Worm (Caenorhabditis elegans) whole organism, late embryonic: ENCODE data around the gene fbxb-61.

Source experiments
- ama-1 ChIP-seq: fragments of 150-350 bp; optimal IDR thresholded peaks from 2 replicates; lab custom pipeline; 2014
- ceh-18 ChIP-seq: sonication (generic microtip); optimal IDR thresholded peaks from 2 replicates; lab custom pipeline; 2016; ENCODE audit warnings: missing genetic modification characterization, missing compliant biosample characterization
- elt-2 ChIP-seq: sonication (generic microtip); optimal IDR thresholded peaks from 2 replicates; lab custom pipeline; 2016; ENCODE audit warnings: missing genetic modification reagents, missing genetic modification characterization, missing compliant biosample characterization
- gmeb-2 ChIP-seq: sonication (generic microtip); optimal IDR thresholded peaks from 2 replicates; lab custom pipeline; 2016; ENCODE audit warnings: missing genetic modification characterization, inconsistent platforms, missing compliant biosample characterization
- hlh-30 ChIP-seq: sonication (generic microtip); optimal IDR thresholded peaks from 2 replicates; lab custom pipeline; 2017; ENCODE audit warnings: antibody characterized with exemption, missing genetic modification characterization, missing compliant biosample characterization; ENCODE audit not compliant: insufficient read depth
- mec-3 ChIP-seq: sonication (generic microtip); optimal IDR thresholded peaks from 2 replicates; lab custom pipeline; 2016; ENCODE audit warnings: borderline replicate concordance, missing genetic modification characterization, missing compliant biosample characterization
- nfya-1 ChIP-seq: sonication (generic microtip); optimal IDR thresholded peaks from 2 replicates; lab custom pipeline; 2017; ENCODE audit warnings: missing genetic modification characterization, mild to moderate bottlenecking, missing compliant biosample characterization, antibody characterized with exemption, moderate library complexity
- sox-4 ChIP-seq: sonication (generic microtip); optimal IDR thresholded peaks from 2 replicates; lab custom pipeline; 2017; ENCODE audit warnings: mild to moderate bottlenecking, missing genetic modification characterization, inconsistent platforms, missing compliant biosample characterization
- tbx-7 ChIP-seq: sonication (generic microtip); optimal IDR thresholded peaks from 2 replicates; lab custom pipeline; 2016; ENCODE audit warnings: missing genotype, missing genetic modification characterization, missing compliant biosample characterization
- ttx-3 ChIP-seq: sonication (generic microtip); optimal IDR thresholded peaks from 2 replicates; lab custom pipeline; 2016; ENCODE audit warnings: missing genetic modification reagents, missing genetic modification characterization, missing compliant biosample characterization

DNA sequence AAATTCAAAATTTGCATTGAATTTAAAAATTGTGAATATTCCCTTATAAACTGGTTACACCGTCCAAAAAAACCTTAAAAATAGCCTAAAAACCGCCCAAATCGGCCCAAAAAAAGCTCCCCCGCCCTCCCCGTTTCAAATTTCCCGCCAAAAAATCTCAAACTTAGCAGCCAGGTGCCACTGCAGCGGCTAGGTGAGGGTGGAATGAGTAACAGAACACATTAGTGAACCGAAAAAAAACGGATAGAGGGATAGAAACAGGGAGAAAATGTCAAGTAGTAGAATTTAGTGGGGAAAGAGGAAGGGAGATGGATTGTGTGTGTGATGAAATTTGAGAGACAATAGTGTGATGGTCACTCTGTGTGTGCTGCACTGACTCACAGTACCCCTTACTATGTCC lies 48.0 kb downstream of the fbxb-61 start:
- TF ChIP-seq hlh-30 (tag; lab: Kevin White, UChicago) (no peak), sox-4 (tag; lab: Kevin White, UChicago) (no peak), ttx-3 (tag; lab: Kevin White, UChicago) (no peak), ceh-18 (tag; lab: Kevin White, UChicago) (no peak), nfya-1 (tag; lab: Kevin White, UChicago) (no peak), ama-1 (lab: Kevin White, UChicago) (no peak), mec-3 (tag; lab: Kevin White, UChicago) (no peak), tbx-7 (no peak), gmeb-2 (no peak), elt-2 (no peak)
